Fruit fly (Drosophila melanogaster) whole organism, embryonic: Measurements from ENCODE around the gene CG43117.
A peak's percentile ranks its signal among the peaks of the same experiment; 100 is the strongest.

ENCODE experiments used
- Ada2b ChIP-seq: fragments of 200-800 bp; sonication (Bioruptor generic); IDR thresholded peaks from 2 replicates; pipeline ENCODE4 v1.3.6; 2022; ENCODE audit warnings: missing biosample characterization, missing genetic modification characterization
- Bdp1 ChIP-seq: fragments of 200-800 bp; sonication (Bioruptor generic); optimal IDR thresholded peaks from 3 replicates; lab custom pipeline; 2016; ENCODE audit warnings: missing biosample characterization, missing genetic modification characterization
- BtbVII ChIP-seq: fragments of 200-800 bp; sonication (Bioruptor generic); optimal IDR thresholded peaks from 3 replicates; lab custom pipeline; 2017; ENCODE audit warnings: missing biosample characterization, mild to moderate bottlenecking, missing genetic modification characterization
- CG10462 ChIP-seq: fragments of 200-800 bp; sonication (Bioruptor generic); optimal IDR thresholded peaks from 2 replicates; lab custom pipeline; 2016; ENCODE audit warnings: missing biosample characterization, missing genetic modification characterization
- CG11723 ChIP-seq: fragments of 200-800 bp; sonication (Bioruptor generic); optimal IDR thresholded peaks from 2 replicates; lab custom pipeline; 2017; ENCODE audit warnings: missing biosample characterization, mild to moderate bottlenecking, missing genetic modification characterization
- CG12104 ChIP-seq: fragments of 200-800 bp; sonication (Bioruptor generic); optimal IDR thresholded peaks from 3 replicates; lab custom pipeline; 2016; ENCODE audit warnings: missing biosample characterization, missing genetic modification characterization
- CG15269 ChIP-seq: fragments of 200-800 bp; sonication (Bioruptor generic); optimal IDR thresholded peaks from 2 replicates; lab custom pipeline; 2018; ENCODE audit warnings: missing biosample characterization, mild to moderate bottlenecking, missing genetic modification characterization, moderate library complexity
- CG18599 ChIP-seq: fragments of 200-800 bp; sonication (Bioruptor generic); optimal IDR thresholded peaks from 3 replicates; lab custom pipeline; 2017; ENCODE audit warnings: missing biosample characterization, missing genetic modification characterization, mild to moderate bottlenecking, moderate library complexity, missing genetic modification reagents
- CG32767 ChIP-seq: fragments of 200-800 bp; sonication (Bioruptor generic); IDR thresholded peaks from 2 replicates; pipeline ENCODE4 v1.3.6; 2022; ENCODE audit warnings: missing biosample characterization, missing genetic modification characterization
- CG3995 ChIP-seq: fragments of 200-800 bp; sonication (Bioruptor generic); optimal IDR thresholded peaks from 3 replicates; lab custom pipeline; 2016; ENCODE audit warnings: missing biosample characterization, missing genetic modification characterization
- CG7357 ChIP-seq: fragments of 200-800 bp; sonication (Bioruptor generic); IDR thresholded peaks from 3 replicates; pipeline ENCODE4 v1.3.6; 2022; ENCODE audit warnings: missing biosample characterization, missing genetic modification characterization
- CG7556 ChIP-seq: fragments of 200-800 bp; sonication (Bioruptor generic); optimal IDR thresholded peaks from 2 replicates; lab custom pipeline; 2017; ENCODE audit warnings: missing biosample characterization, mild to moderate bottlenecking, missing genetic modification characterization
- CG7745 ChIP-seq: fragments of 200-800 bp; sonication (Bioruptor generic); optimal IDR thresholded peaks from 2 replicates; lab custom pipeline; 2018; ENCODE audit warnings: missing biosample characterization, mild to moderate bottlenecking, missing genetic modification characterization, moderate library complexity
- CG7839 ChIP-seq: fragments of 200-800 bp; sonication (Bioruptor generic); optimal IDR thresholded peaks from 3 replicates; lab custom pipeline; 2018; ENCODE audit warnings: missing biosample characterization, mild to moderate bottlenecking, missing genetic modification characterization, moderate library complexity
- CG8281 ChIP-seq: fragments of 200-800 bp; sonication (Bioruptor generic); optimal IDR thresholded peaks from 2 replicates; lab custom pipeline; 2018; ENCODE audit warnings: missing biosample characterization, mild to moderate bottlenecking, missing genetic modification characterization, moderate library complexity
- Dbx ChIP-seq: fragments of 200-800 bp; sonication (Bioruptor generic); IDR thresholded peaks from 3 replicates; pipeline ENCODE4 v1.3.6; 2022; ENCODE audit warnings: missing biosample characterization, missing genetic modification characterization
- Dll ChIP-seq: fragments of 200-800 bp; sonication (Bioruptor generic); IDR thresholded peaks from 4 replicates; pipeline ENCODE4 v1.3.6; 2022; ENCODE audit warnings: missing biosample characterization, missing genetic modification characterization; ENCODE audit not compliant: partially characterized antibody
- H2.0 ChIP-seq: fragments of 200-800 bp; sonication (Bioruptor generic); IDR thresholded peaks from 2 replicates; pipeline ENCODE4 v1.3.6; 2022; ENCODE audit warnings: missing biosample characterization, missing genetic modification characterization
- Med ChIP-seq: fragments of 200-800 bp; sonication (Bioruptor generic); peaks from one replicate; lab custom pipeline; 2016; ENCODE audit warnings: missing biosample characterization, missing genetic modification characterization, mild to moderate bottlenecking, inconsistent platforms, moderate library complexity
- Rfx ChIP-seq: fragments of 200-800 bp; sonication (Bioruptor generic); IDR thresholded peaks from 2 replicates; pipeline ENCODE4 v1.3.6; 2022; ENCODE audit warnings: missing biosample characterization, missing genetic modification characterization
- Sin3A ChIP-seq: fragments of >200 bp; optimal IDR thresholded peaks from 2 replicates; lab custom pipeline; 2018
- Stat92E ChIP-seq, 3 experiments: fragments of >200 bp in 2 of 3; fragments of 200-800 bp in 1 of 3; sonication (Bioruptor generic) in 1 of 3; optimal IDR thresholded peaks; 2 replicates each; lab custom pipeline; 2017 to 2019; ENCODE audit warnings: missing biosample characterization in 3 of 3, missing genetic modification characterization in 3 of 3, mild to moderate bottlenecking in 1 of 3, moderate library complexity in 1 of 3
- Trl ChIP-seq, 3 experiments: fragments of >200 bp in 2 of 3; fragments of 200-800 bp in 1 of 3; sonication (Bioruptor generic) in 1 of 3; optimal IDR thresholded peaks; 2 replicates in 1 of 3; 3 replicates in 2 of 3; lab custom pipeline; 2016 to 2017; ENCODE audit warnings: missing biosample characterization in 1 of 3, missing genetic modification characterization in 1 of 3
- abd-A ChIP-seq: fragments of 200-800 bp; sonication (Bioruptor generic); optimal IDR thresholded peaks from 3 replicates; lab custom pipeline; 2019; ENCODE audit warnings: missing biosample characterization, mild to moderate bottlenecking, missing genetic modification characterization, moderate library complexity
- bbx ChIP-seq: fragments of 200-800 bp; sonication (Bioruptor generic); IDR thresholded peaks from 2 replicates; pipeline ENCODE4 v1.3.6; 2022; ENCODE audit warnings: missing biosample characterization, missing genetic modification characterization; ENCODE audit not compliant: partially characterized antibody
- cas ChIP-seq: fragments of 200-800 bp; sonication (Bioruptor generic); IDR thresholded peaks from 2 replicates; pipeline ENCODE4 v1.3.6; 2022; ENCODE audit warnings: missing biosample characterization, missing genetic modification characterization
- cg ChIP-seq: fragments of 200-800 bp; sonication (Bioruptor generic); optimal IDR thresholded peaks from 3 replicates; lab custom pipeline; 2019; ENCODE audit warnings: missing biosample characterization, mild to moderate bottlenecking, missing genetic modification characterization, moderate library complexity
- chinmo ChIP-seq: fragments of 200-800 bp; sonication (Bioruptor generic); IDR thresholded peaks from 4 replicates; pipeline ENCODE4 v1.3.6; 2022; ENCODE audit warnings: missing biosample characterization, missing genetic modification characterization; ENCODE audit not compliant: partially characterized antibody
- ci ChIP-seq: fragments of 200-800 bp; sonication (Bioruptor generic); IDR thresholded peaks from 3 replicates; pipeline ENCODE4 v1.3.6; 2022; ENCODE audit warnings: missing biosample characterization, missing genetic modification characterization
- dmrt99B ChIP-seq: fragments of 200-800 bp; sonication (Bioruptor generic); optimal IDR thresholded peaks from 2 replicates; lab custom pipeline; 2018; ENCODE audit warnings: missing biosample characterization, mild to moderate bottlenecking, missing genetic modification characterization, moderate library complexity
- fd64A ChIP-seq: fragments of 200-800 bp; sonication (Bioruptor generic); optimal IDR thresholded peaks from 3 replicates; lab custom pipeline; 2018; ENCODE audit warnings: missing biosample characterization, mild to moderate bottlenecking, missing genetic modification characterization
- gcm ChIP-seq: fragments of 200-800 bp; sonication (Bioruptor generic); optimal IDR thresholded peaks from 2 replicates; lab custom pipeline; 2019; ENCODE audit warnings: missing biosample characterization, mild to moderate bottlenecking, missing genetic modification characterization, moderate library complexity
- her ChIP-seq: fragments of 200-800 bp; sonication (Bioruptor generic); optimal IDR thresholded peaks from 2 replicates; lab custom pipeline; 2016; ENCODE audit warnings: missing biosample characterization, missing genetic modification characterization
- lola ChIP-seq, 3 experiments: fragments of >200 bp in 2 of 3; fragments of 200-800 bp in 1 of 3; sonication (Bioruptor generic) in 1 of 3; optimal IDR thresholded peaks; 2 replicates each; lab custom pipeline; 2017 to 2019; ENCODE audit warnings: missing biosample characterization in 3 of 3, missing genetic modification characterization in 3 of 3, mild to moderate bottlenecking in 1 of 3, moderate library complexity in 1 of 3
- p53 ChIP-seq: fragments of 200-800 bp; sonication (Bioruptor generic); optimal IDR thresholded peaks from 2 replicates; lab custom pipeline; 2016; ENCODE audit warnings: missing biosample characterization, missing genetic modification characterization
- pan ChIP-seq, 4 experiments: fragments of >200 bp in 3 of 4; fragments of 200-800 bp in 1 of 4; sonication (Bioruptor generic) in 1 of 4; optimal IDR thresholded peaks in 3 of 4; IDR thresholded peaks in 1 of 4; 2 replicates each; pipeline versions ENCODE4 v1.3.6 to Lab custom; 2017 to 2022; ENCODE audit warnings: missing biosample characterization in 2 of 4, missing genetic modification characterization in 2 of 4, mixed read lengths in 1 of 4
- pb ChIP-seq: fragments of 200-800 bp; sonication (Bioruptor generic); optimal IDR thresholded peaks from 3 replicates; lab custom pipeline; 2016; ENCODE audit warnings: missing biosample characterization, missing genetic modification characterization
- pfk ChIP-seq: fragments of 200-800 bp; sonication (Bioruptor generic); optimal IDR thresholded peaks from 2 replicates; lab custom pipeline; 2018; ENCODE audit warnings: missing biosample characterization, mild to moderate bottlenecking, missing genetic modification characterization, moderate library complexity
- prd ChIP-seq, 3 experiments: fragments of >200 bp in 2 of 3; fragments of 200-800 bp in 1 of 3; sonication (Bioruptor generic) in 1 of 3; optimal IDR thresholded peaks in 2 of 3; IDR thresholded peaks in 1 of 3; 2 replicates in 2 of 3; 3 replicates in 1 of 3; pipeline versions ENCODE4 v1.3.6 to Lab custom; 2017 to 2022; ENCODE audit warnings: missing biosample characterization in 1 of 3, missing genetic modification characterization in 1 of 3
- slou ChIP-seq: fragments of 200-800 bp; sonication (Bioruptor generic); optimal IDR thresholded peaks from 3 replicates; lab custom pipeline; 2016; ENCODE audit warnings: missing biosample characterization, missing genetic modification characterization
- sug ChIP-seq: fragments of 200-800 bp; optimal IDR thresholded peaks from 2 replicates; lab custom pipeline; 2019; ENCODE audit warnings: missing biosample characterization, mild to moderate bottlenecking, missing genetic modification characterization, moderate library complexity
- tin ChIP-seq: fragments of 200-800 bp; sonication (Bioruptor generic); optimal IDR thresholded peaks from 3 replicates; lab custom pipeline; 2016; ENCODE audit warnings: missing biosample characterization, missing genetic modification characterization
- ttk ChIP-seq: fragments of 200-800 bp; sonication (Bioruptor generic); IDR thresholded peaks from 2 replicates; pipeline ENCODE4 v2.1.2; 2022; ENCODE audit warnings: missing biosample characterization, missing genetic modification characterization
- twi ChIP-seq: fragments of 200-800 bp; optimal IDR thresholded peaks from 2 replicates; lab custom pipeline; 2019; ENCODE audit warnings: missing biosample characterization, mild to moderate bottlenecking, missing genetic modification characterization, moderate library complexity
- unpg ChIP-seq: fragments of 200-800 bp; sonication (Bioruptor generic); optimal IDR thresholded peaks from 3 replicates; lab custom pipeline; 2018; ENCODE audit warnings: missing biosample characterization, mild to moderate bottlenecking, missing genetic modification characterization, moderate library complexity
- yki ChIP-seq: fragments of >200 bp; optimal IDR thresholded peaks from 3 replicates; lab custom pipeline; 2018

Gene CG43117

DNA sequence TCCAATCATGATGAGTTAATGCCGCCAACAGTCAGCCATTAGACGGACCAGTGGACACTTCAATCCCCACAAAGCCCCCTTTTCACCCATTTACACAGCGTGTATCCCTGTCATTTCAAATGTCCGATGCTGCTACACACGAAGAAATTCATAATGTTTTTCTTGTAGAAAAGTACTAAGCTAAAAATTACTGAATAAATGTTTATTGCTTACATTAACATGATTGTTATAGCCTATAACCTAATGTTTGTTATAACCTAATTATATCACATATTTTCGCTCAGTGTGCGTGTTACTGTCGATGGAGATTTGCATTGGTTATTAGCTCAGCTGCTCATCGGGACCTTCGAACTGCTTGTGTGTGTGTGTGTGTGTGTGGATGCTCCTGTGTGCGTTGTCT lies 18.1 kb upstream of the CG43117 start (continued):
- TF ChIP-seq sug (tag; lab: Kevin White, UChicago) (no peak), H2.0 (GFP tag; lab: Robert Waterston, UW) (0 out of 2 replicates have a peak, but pooled peaks have one; percentile 18), ttk (GFP tag; lab: Robert Waterston, UW) (peak; percentile 49; the same call in 1 of the 2 replicates), CG7556 (GFP tag; lab: Kevin White, UChicago) (peak; percentile 36), dmrt99B (tag; lab: Kevin White, UChicago) (peak; percentile 68), CG15269 (tag; lab: Kevin White, UChicago) (peak; percentile 37), pan (optimal IDR thresholded peaks at IDR 0.05; lab: Kevin White, UChicago) (no peak), pan (GFP tag; optimal IDR thresholded peaks at IDR 0.05 in 1 of 2, IDR thresholded peaks at IDR 0.05 in 1 of 2) (peak in 1 of 2 experiments; percentile 65), prd (optimal IDR thresholded peaks at IDR 0.05; lab: Kevin White, UChicago) (no peak), prd (GFP tag; IDR thresholded peaks at IDR 0.05; lab: Robert Waterston, UW) (peak; percentile 70; the same call in 2 of the 3 replicates), CG7357 (GFP tag; lab: Robert Waterston, UW) (peak; percentile 44; the same call in 1 of the 3 replicates), tin (GFP tag; lab: Kevin White, UChicago) (peak; percentile 0), CG7839 (peak; percentile 44), Bdp1 (peak; percentile 3), unpg (peak; percentile 69)

dm6 chr3R:26440455-26441196 lies 14.0 kb upstream of the CG43117 start, which contains the start of gene tx:
Gene tx (plus strand): TSS chr3R:26440778.
- TF ChIP-seq Med (GFP tag; lab: Kevin White, UChicago): peak; percentile 51
- peak; percentile 32 for TF ChIP-seq cg (GFP tag; lab: Kevin White, UChicago)
- peak; percentile 48 to 61 for TF ChIP-seq Trl (optimal IDR thresholded peaks at IDR 0.05; lab: Kevin White, UChicago)
- no peak for TF ChIP-seq Trl (GFP tag; optimal IDR thresholded peaks at IDR 0.05; lab: Kevin White, UChicago)
- no peak for TF ChIP-seq pb
- TF ChIP-seq Dbx (GFP tag; lab: Robert Waterston, UW): no peak
- no peak for TF ChIP-seq CG11723 (GFP tag; lab: Kevin White, UChicago)
- TF ChIP-seq Ada2b (GFP tag; lab: Robert Waterston, UW): 0 out of 2 replicates have a peak, but pooled peaks have one; percentile 27
- TF ChIP-seq CG10462 (GFP tag; lab: Kevin White, UChicago): no peak
- no peak for TF ChIP-seq ttk (GFP tag; lab: Robert Waterston, UW)
- no peak for TF ChIP-seq pfk (GFP tag; lab: Kevin White, UChicago)
- TF ChIP-seq CG7357 (GFP tag; lab: Robert Waterston, UW): no peak
- TF ChIP-seq yki (lab: Kevin White, UChicago): no peak
- TF ChIP-seq CG32767: peak; percentile 60
- TF ChIP-seq BtbVII: no peak
- TF ChIP-seq cas (GFP tag; lab: Robert Waterston, UW): no peak
- TF ChIP-seq CG12104 (GFP tag; lab: Kevin White, UChicago): no peak
- TF ChIP-seq Rfx: no peak
- no peak for TF ChIP-seq CG7745 (tag; lab: Kevin White, UChicago)
- TF ChIP-seq gcm (GFP tag; lab: Kevin White, UChicago): no peak
- TF ChIP-seq ci (GFP tag; lab: Robert Waterston, UW): peak; percentile 13; the same call in 1 of the 3 replicates
- no peak for TF ChIP-seq Stat92E (GFP tag; optimal IDR thresholded peaks at IDR 0.05; lab: Kevin White, UChicago)
- peak; percentile 77; the same call in 1 of the 4 replicates for TF ChIP-seq chinmo (GFP tag; lab: Robert Waterston, UW)
- TF ChIP-seq fd64A (GFP tag; lab: Kevin White, UChicago): no peak
- TF ChIP-seq Sin3A (lab: Kevin White, UChicago): no peak
- TF ChIP-seq CG3995: no peak
- TF ChIP-seq slou (GFP tag; lab: Kevin White, UChicago): no peak
- no peak for TF ChIP-seq her (GFP tag; lab: Kevin White, UChicago)
- no peak for TF ChIP-seq bbx (GFP tag; lab: Robert Waterston, UW)
- no peak for TF ChIP-seq lola (GFP tag; optimal IDR thresholded peaks at IDR 0.05; lab: Kevin White, UChicago)
- no peak for TF ChIP-seq p53 (GFP tag; lab: Kevin White, UChicago)
- no peak for TF ChIP-seq Dll (GFP tag; lab: Robert Waterston, UW)
- TF ChIP-seq CG15269 (tag; lab: Kevin White, UChicago): peak; percentile 20
- TF ChIP-seq abd-A (tag; lab: Kevin White, UChicago): peak; percentile 64
- TF ChIP-seq CG18599 (GFP tag; lab: Kevin White, UChicago): no peak
- TF ChIP-seq twi: no peak
- TF ChIP-seq CG8281 (tag; lab: Kevin White, UChicago): no peak
